Fruit fly (Drosophila melanogaster) whole organism, embryonic: ENCODE results near the gene CG13984.
A peak's percentile ranks its signal among the peaks of the same experiment; 100 is the strongest.

Experiments used
- CG10462 ChIP-seq: fragments of 200-800 bp; sonication (Bioruptor generic); optimal IDR thresholded peaks from 2 replicates; lab custom pipeline; 2016; ENCODE audit warnings: missing biosample characterization, missing genetic modification characterization
- CG10543 ChIP-seq: fragments of 200-800 bp; sonication (Bioruptor generic); optimal IDR thresholded peaks from 3 replicates; lab custom pipeline; 2017; ENCODE audit warnings: missing biosample characterization, mild to moderate bottlenecking, missing genetic modification characterization, moderate library complexity
- CG11093 ChIP-seq: fragments of 200-800 bp; sonication (Bioruptor generic); IDR thresholded peaks from 3 replicates; pipeline ENCODE4 v1.3.6; 2022; ENCODE audit warnings: missing biosample characterization, missing genetic modification characterization
- CG12942 ChIP-seq: fragments of 200-800 bp; sonication (Bioruptor generic); optimal IDR thresholded peaks from 3 replicates; lab custom pipeline; 2016; ENCODE audit warnings: missing biosample characterization, missing genetic modification characterization
- CG14014 ChIP-seq: fragments of 200-800 bp; sonication (Bioruptor generic); IDR thresholded peaks from 2 replicates; pipeline ENCODE4 v1.3.6; 2022; ENCODE audit warnings: missing biosample characterization, missing genetic modification characterization
- CG15479 ChIP-seq: fragments of 200-800 bp; sonication (Bioruptor generic); optimal IDR thresholded peaks from 3 replicates; lab custom pipeline; 2019; ENCODE audit warnings: missing biosample characterization, mild to moderate bottlenecking, missing genetic modification characterization, moderate library complexity
- CG17802 ChIP-seq: fragments of 200-800 bp; sonication (Bioruptor generic); optimal IDR thresholded peaks from 2 replicates; lab custom pipeline; 2018; ENCODE audit warnings: missing biosample characterization, mild to moderate bottlenecking, missing genetic modification characterization, moderate library complexity
- CG2712 ChIP-seq: fragments of 200-800 bp; optimal IDR thresholded peaks from 3 replicates; lab custom pipeline; 2019; ENCODE audit warnings: missing biosample characterization, mild to moderate bottlenecking, missing genetic modification characterization, moderate library complexity
- CG31441 ChIP-seq: fragments of 200-800 bp; sonication (Bioruptor generic); IDR thresholded peaks from 2 replicates; pipeline ENCODE4 v1.3.6; 2022; ENCODE audit warnings: missing biosample characterization, missing genetic modification characterization
- CG3407 ChIP-seq: fragments of 200-800 bp; sonication (Bioruptor generic); optimal IDR thresholded peaks from 2 replicates; lab custom pipeline; 2018; ENCODE audit warnings: missing biosample characterization, mild to moderate bottlenecking, missing genetic modification characterization
- CG3726 ChIP-seq: fragments of 200-800 bp; sonication (Bioruptor generic); IDR thresholded peaks from 3 replicates; pipeline ENCODE4, ENCODE4 v1.3.6; 2022; ENCODE audit warnings: missing biosample characterization, missing genetic modification characterization
- CG3995 ChIP-seq: fragments of 200-800 bp; sonication (Bioruptor generic); optimal IDR thresholded peaks from 3 replicates; lab custom pipeline; 2016; ENCODE audit warnings: missing biosample characterization, missing genetic modification characterization
- CG4360 ChIP-seq: fragments of 200-800 bp; sonication (Bioruptor generic); IDR thresholded peaks from 2 replicates; pipeline ENCODE4 v1.3.6; 2022; ENCODE audit warnings: missing biosample characterization, missing genetic modification characterization
- CG4730 ChIP-seq: fragments of 200-800 bp; sonication (Bioruptor generic); IDR thresholded peaks from 2 replicates; pipeline ENCODE4 v1.3.6; 2022; ENCODE audit warnings: missing biosample characterization, missing genetic modification characterization
- CG6254 ChIP-seq: fragments of 200-800 bp; sonication (Bioruptor generic); optimal IDR thresholded peaks from 3 replicates; lab custom pipeline; 2017; ENCODE audit warnings: mild to moderate bottlenecking, missing biosample characterization, missing genetic modification reagents, missing genetic modification characterization
- CG6854 ChIP-seq: fragments of 200-800 bp; sonication (Bioruptor generic); optimal IDR thresholded peaks from 3 replicates; lab custom pipeline; 2017; ENCODE audit warnings: missing biosample characterization, mild to moderate bottlenecking, missing genetic modification characterization
- CG8359 ChIP-seq: fragments of 200-800 bp; sonication (Bioruptor generic); optimal IDR thresholded peaks from 2 replicates; lab custom pipeline; 2017; ENCODE audit warnings: missing biosample characterization, mild to moderate bottlenecking, missing genetic modification characterization, borderline replicate concordance
- CG8924 ChIP-seq: fragments of 200-800 bp; optimal IDR thresholded peaks from 3 replicates; lab custom pipeline; 2019; ENCODE audit warnings: missing biosample characterization, mild to moderate bottlenecking, missing genetic modification characterization, moderate library complexity
- Doc2 ChIP-seq: fragments of 200-800 bp; sonication (Bioruptor generic); IDR thresholded peaks from 2 replicates; pipeline ENCODE4 v1.3.6; 2022; ENCODE audit warnings: missing biosample characterization, missing genetic modification characterization
- HLHmδ ChIP-seq: fragments of 200-800 bp; sonication (Bioruptor generic); optimal IDR thresholded peaks from 2 replicates; lab custom pipeline; 2018; ENCODE audit warnings: missing biosample characterization, mild to moderate bottlenecking, missing genetic modification characterization, moderate library complexity
- Jarid2 ChIP-seq: fragments of 200-800 bp; sonication (Bioruptor generic); optimal IDR thresholded peaks from 3 replicates; lab custom pipeline; 2017; ENCODE audit warnings: mild to moderate bottlenecking, missing biosample characterization, missing genetic modification reagents, missing genetic modification characterization
- Lim3 ChIP-seq: fragments of 200-800 bp; sonication (Bioruptor generic); IDR thresholded peaks from 2 replicates; pipeline ENCODE4 v1.3.6; 2022; ENCODE audit warnings: missing biosample characterization, missing genetic modification characterization
- NFAT ChIP-seq: fragments of 200-800 bp; sonication (Bioruptor generic); IDR thresholded peaks from 2 replicates; pipeline ENCODE4 v1.3.6; 2022; ENCODE audit warnings: missing biosample characterization, missing genetic modification characterization
- Ssrp ChIP-seq: fragments of 200-800 bp; sonication (Bioruptor generic); optimal IDR thresholded peaks from 2 replicates; lab custom pipeline; 2018; ENCODE audit warnings: missing biosample characterization, mild to moderate bottlenecking, missing genetic modification characterization, moderate library complexity
- Xrp1 ChIP-seq: fragments of 200-800 bp; sonication (Bioruptor generic); IDR thresholded peaks from 2 replicates; pipeline ENCODE4 v1.3.6; 2022; ENCODE audit warnings: missing biosample characterization, missing genetic modification characterization
- amos ChIP-seq: fragments of 200-800 bp; sonication (Bioruptor generic); IDR thresholded peaks from 2 replicates; pipeline ENCODE4 v1.3.6; 2022; ENCODE audit warnings: missing biosample characterization, missing genetic modification characterization; ENCODE audit not compliant: partially characterized antibody
- ap ChIP-seq: fragments of 200-800 bp; sonication (Bioruptor generic); IDR thresholded peaks from 2 replicates; pipeline ENCODE4 v1.3.6; 2022; ENCODE audit warnings: missing biosample characterization, missing genetic modification characterization
- ash1 ChIP-seq: fragments of 200-800 bp; sonication (Bioruptor generic); optimal IDR thresholded peaks from 2 replicates; lab custom pipeline; 2018; ENCODE audit warnings: missing biosample characterization, mild to moderate bottlenecking, missing genetic modification characterization
- bowl ChIP-seq: fragments of 200-800 bp; sonication (Bioruptor generic); IDR thresholded peaks from 2 replicates; pipeline ENCODE4 v1.3.6; 2022; ENCODE audit warnings: missing biosample characterization, missing genetic modification characterization
- cad ChIP-seq: fragments of >200 bp; optimal IDR thresholded peaks from 2 replicates; lab custom pipeline; 2017; ENCODE audit warnings: missing biosample characterization, missing genetic modification characterization
- chinmo ChIP-seq: fragments of 200-800 bp; sonication (Bioruptor generic); IDR thresholded peaks from 4 replicates; pipeline ENCODE4 v1.3.6; 2022; ENCODE audit warnings: missing biosample characterization, missing genetic modification characterization; ENCODE audit not compliant: partially characterized antibody
- crol ChIP-seq: fragments of 200-800 bp; sonication (Bioruptor generic); IDR thresholded peaks from 2 replicates; pipeline ENCODE4 v1.3.6; 2022; ENCODE audit warnings: missing biosample characterization, missing genetic modification characterization
- dpn ChIP-seq, 2 experiments: fragments of 200-800 bp; sonication (Bioruptor generic); optimal IDR thresholded peaks; 3 replicates each; lab custom pipeline; 2016; ENCODE audit warnings: missing biosample characterization in 2 of 2, missing genetic modification characterization in 2 of 2
- ewg ChIP-seq: fragments of 200-800 bp; sonication (Bioruptor generic); optimal IDR thresholded peaks from 3 replicates; lab custom pipeline; 2017; ENCODE audit warnings: mild to moderate bottlenecking, missing biosample characterization, missing genetic modification reagents, missing genetic modification characterization
- fd102C ChIP-seq: fragments of 200-800 bp; sonication (Bioruptor generic); optimal IDR thresholded peaks from 2 replicates; lab custom pipeline; 2018; ENCODE audit warnings: missing biosample characterization, mild to moderate bottlenecking, missing genetic modification characterization, moderate library complexity
- fd3F ChIP-seq: fragments of 200-800 bp; sonication (Bioruptor generic); optimal IDR thresholded peaks from 2 replicates; lab custom pipeline; 2018; ENCODE audit warnings: missing biosample characterization, mild to moderate bottlenecking, missing genetic modification characterization, moderate library complexity
- fu2 ChIP-seq: fragments of 200-800 bp; sonication (Bioruptor generic); optimal IDR thresholded peaks from 2 replicates; lab custom pipeline; 2016; ENCODE audit warnings: missing biosample characterization, missing genetic modification characterization
- insv ChIP-seq, 2 experiments: fragments of 200-800 bp; sonication (Bioruptor generic); optimal IDR thresholded peaks; 3 replicates each; lab custom pipeline; 2016 to 2018; ENCODE audit warnings: missing biosample characterization in 2 of 2, missing genetic modification characterization in 2 of 2
- jumu ChIP-seq: fragments of 200-800 bp; sonication (Bioruptor generic); optimal IDR thresholded peaks from 3 replicates; lab custom pipeline; 2016; ENCODE audit warnings: missing biosample characterization, missing genetic modification characterization
- lab ChIP-seq: fragments of 200-800 bp; sonication (Bioruptor generic); optimal IDR thresholded peaks from 3 replicates; lab custom pipeline; 2017; ENCODE audit warnings: missing biosample characterization, missing genetic modification characterization, mild to moderate bottlenecking, moderate library complexity, missing genetic modification reagents
- nau ChIP-seq: fragments of 200-800 bp; sonication (Bioruptor generic); optimal IDR thresholded peaks from 3 replicates; lab custom pipeline; 2017; ENCODE audit warnings: missing biosample characterization, mild to moderate bottlenecking, missing genetic modification characterization, missing genetic modification reagents
- nmo ChIP-seq: fragments of 200-800 bp; sonication (Bioruptor generic); optimal IDR thresholded peaks from 2 replicates; lab custom pipeline; 2018; ENCODE audit warnings: missing biosample characterization, mild to moderate bottlenecking, missing genetic modification characterization, moderate library complexity
- oc ChIP-seq: fragments of 200-800 bp; sonication (Bioruptor generic); optimal IDR thresholded peaks from 2 replicates; lab custom pipeline; 2018; ENCODE audit warnings: missing biosample characterization, mild to moderate bottlenecking, missing genetic modification characterization, moderate library complexity
- p53 ChIP-seq: fragments of 200-800 bp; sonication (Bioruptor generic); optimal IDR thresholded peaks from 2 replicates; lab custom pipeline; 2016; ENCODE audit warnings: missing biosample characterization, missing genetic modification characterization
- pnt ChIP-seq: fragments of 200-800 bp; sonication (Bioruptor generic); optimal IDR thresholded peaks from 3 replicates; lab custom pipeline; 2016; ENCODE audit warnings: missing biosample characterization, missing genetic modification characterization
- sens ChIP-seq: fragments of 200-800 bp; sonication (Bioruptor generic); peaks from one replicate; lab custom pipeline; 2016; ENCODE audit warnings: missing biosample characterization, missing genetic modification characterization
- sima ChIP-seq: fragments of 200-800 bp; sonication (Bioruptor generic); optimal IDR thresholded peaks from 2 replicates; lab custom pipeline; 2016; ENCODE audit warnings: missing biosample characterization, missing genetic modification characterization
- sob ChIP-seq: fragments of 200-800 bp; sonication (Bioruptor generic); IDR thresholded peaks from 2 replicates; pipeline ENCODE4 v1.3.6; 2022; ENCODE audit warnings: missing biosample characterization, missing genetic modification characterization
- sr ChIP-seq: fragments of 200-800 bp; sonication (Bioruptor generic); IDR thresholded peaks from 3 replicates; pipeline ENCODE4 v1.3.6; 2022; ENCODE audit warnings: missing biosample characterization, missing genetic modification characterization
- tin ChIP-seq: fragments of 200-800 bp; sonication (Bioruptor generic); optimal IDR thresholded peaks from 3 replicates; lab custom pipeline; 2016; ENCODE audit warnings: missing biosample characterization, missing genetic modification characterization
- toy ChIP-seq: fragments of 200-800 bp; sonication (Bioruptor generic); IDR thresholded peaks from 2 replicates; pipeline ENCODE4 v1.3.6; 2022; ENCODE audit warnings: missing biosample characterization, missing genetic modification characterization

The CG13984 gene

dm6 chr2L:6351809-6352182, 43.2 kb downstream of the CG13984 start (continued):
- TF ChIP-seq sens (GFP tag; lab: Kevin White, UChicago) (peak; percentile 94), CG14014 (GFP tag; lab: Robert Waterston, UW) (peak; percentile 92), lab (GFP tag; lab: Kevin White, UChicago) (peak; percentile 93), CG10462 (peak; percentile 68), nau (GFP tag; lab: Kevin White, UChicago) (peak; percentile 65), Jarid2 (GFP tag; lab: Kevin White, UChicago) (peak; percentile 61), insv (GFP tag; optimal IDR thresholded peaks at IDR 0.05; lab: Kevin White, UChicago) (peak in 1 of 2 experiments; percentile 35), CG31441 (GFP tag; lab: Robert Waterston, UW) (peak; percentile 67), CG8359 (GFP tag; lab: Kevin White, UChicago) (no peak), fd3F (peak; percentile 86), crol (GFP tag; lab: Robert Waterston, UW) (no peak), cad (GFP tag; lab: Kevin White, UChicago) (no peak), CG8924 (tag; lab: Kevin White, UChicago) (peak; percentile 87), CG3995 (GFP tag; lab: Kevin White, UChicago) (peak; percentile 44), CG15479 (GFP tag; lab: Kevin White, UChicago) (no peak), ap (GFP tag; lab: Robert Waterston, UW) (peak; percentile 53), Ssrp (peak; percentile 75), HLHmδ (no peak), sima (GFP tag; lab: Kevin White, UChicago) (peak; percentile 45), bowl (no peak), ewg (peak; percentile 49), fu2 (peak; percentile 77), CG3726 (peak; percentile 78; the same call in 2 of the 3 replicates), ash1 (GFP tag; lab: Kevin White, UChicago) (no peak), jumu (peak; percentile 76), CG12942 (GFP tag; lab: Kevin White, UChicago) (peak; percentile 55), sob (GFP tag; lab: Robert Waterston, UW) (peak; percentile 92), NFAT (GFP tag; lab: Robert Waterston, UW) (peak; percentile 65), CG4360 (GFP tag; lab: Robert Waterston, UW) (no peak), p53 (GFP tag; lab: Kevin White, UChicago) (peak; percentile 38), chinmo (GFP tag; lab: Robert Waterston, UW) (no peak), CG6254 (GFP tag; lab: Kevin White, UChicago) (no peak), oc (tag; lab: Kevin White, UChicago) (peak; percentile 30), Lim3 (GFP tag; lab: Robert Waterston, UW) (peak; percentile 65), pnt (GFP tag; lab: Kevin White, UChicago) (peak; percentile 65), Doc2 (GFP tag; lab: Robert Waterston, UW) (peak; percentile 63), CG6854 (peak; percentile 72), CG11093 (GFP tag; lab: Robert Waterston, UW) (peak; percentile 80; the same call in 2 of the 3 replicates), CG10543 (GFP tag; lab: Kevin White, UChicago) (peak; percentile 90), toy (peak; percentile 82), CG4730 (GFP tag; lab: Robert Waterston, UW) (peak; percentile 74), CG2712 (tag; lab: Kevin White, UChicago) (peak; percentile 78), nmo (GFP tag; lab: Kevin White, UChicago) (peak; percentile 89), Xrp1 (GFP tag; lab: Robert Waterston, UW) (peak; percentile 81), amos (peak; percentile 38; the same call in 1 of the 2 replicates), dpn (GFP tag; optimal IDR thresholded peaks at IDR 0.05; lab: Kevin White, UChicago) (peak; percentile 83 to 88), CG3407 (peak; percentile 45), fd102C (no peak), CG17802 (tag; lab: Kevin White, UChicago) (peak; percentile 35), sr (no peak), tin (GFP tag; lab: Kevin White, UChicago) (peak; percentile 81)
